Worm (Caenorhabditis elegans) whole organism, young adult: Measurements from ENCODE around the gene Y50D4B.1.
A peak's percentile ranks its signal among the peaks of the same experiment; 100 is the strongest.

ENCODE experiments used
- T26A5.8 ChIP-seq: sonication (generic microtip); optimal IDR thresholded peaks from 2 replicates; lab custom pipeline; 2016; ENCODE audit warnings: missing genetic modification characterization, missing compliant biosample characterization
- ama-1 ChIP-seq, 3 experiments: fragments of 150-350 bp in 1 of 3; sonication (generic microtip) in 2 of 3; optimal IDR thresholded peaks; 2 replicates each; lab custom pipeline; 2014 to 2018; ENCODE audit warnings: missing biosample characterization in 2 of 3, missing genetic modification characterization in 2 of 3, missing genetic modification reagents in 2 of 3
- athp-1 ChIP-seq: sonication (generic microtip); optimal IDR thresholded peaks from 2 replicates; lab custom pipeline; 2017; ENCODE audit warnings: mild to moderate bottlenecking, missing genetic modification characterization, missing compliant biosample characterization
- ceh-91 ChIP-seq: fragments of 200-800 bp; sonication (Bioruptor generic); IDR thresholded peaks from 2 replicates; pipeline ENCODE4 v1.3.6; 2022; ENCODE audit warnings: missing genetic modification reagents, missing genetic modification characterization, missing compliant biosample characterization
- dpl-1 ChIP-seq: fragments of 150-350 bp; optimal IDR thresholded peaks from 2 replicates; lab custom pipeline; 2014; ENCODE audit warnings: missing biosample characterization, missing genetic modification reagents, missing genetic modification characterization
- gei-17 ChIP-seq: fragments of 200-800 bp; sonication (Bioruptor generic); optimal IDR thresholded peaks from 2 replicates; lab custom pipeline; 2018; ENCODE audit warnings: mild to moderate bottlenecking, missing genetic modification characterization, missing compliant biosample characterization
- hlh-12 ChIP-seq: sonication (generic microtip); optimal IDR thresholded peaks from 2 replicates; lab custom pipeline; 2016; ENCODE audit warnings: missing genetic modification characterization, missing compliant biosample characterization
- lir-1 ChIP-seq: fragments of 200-800 bp; sonication (Bioruptor generic); conservative IDR thresholded peaks from 2 replicates; pipeline ENCODE4 v1.3.6; 2022; ENCODE audit warnings: missing genetic modification reagents, missing genetic modification characterization, missing compliant biosample characterization
- lsy-27 ChIP-seq: sonication (generic microtip); optimal IDR thresholded peaks from 2 replicates; lab custom pipeline; 2017; ENCODE audit warnings: missing genetic modification characterization, mild to moderate bottlenecking, missing compliant biosample characterization, antibody characterized with exemption, missing genotype, borderline replicate concordance; ENCODE audit not compliant: insufficient read depth
- madf-3 ChIP-seq: fragments of 200-800 bp; sonication (Bioruptor generic); IDR thresholded peaks from 2 replicates; pipeline ENCODE4 v1.3.6; 2022; ENCODE audit warnings: missing genetic modification reagents, missing genetic modification characterization, missing compliant biosample characterization
- nhr-120 ChIP-seq: fragments of 200-800 bp; sonication (Bioruptor generic); IDR thresholded peaks from 2 replicates; pipeline ENCODE4 v1.3.6; 2022; ENCODE audit warnings: missing genetic modification characterization, missing compliant biosample characterization
- nhr-90 ChIP-seq: sonication (generic microtip); optimal IDR thresholded peaks from 2 replicates; lab custom pipeline; 2016; ENCODE audit warnings: missing genotype, mild to moderate bottlenecking, missing genetic modification characterization, missing compliant biosample characterization
- sdz-38 ChIP-seq: sonication (generic microtip); optimal IDR thresholded peaks from 2 replicates; lab custom pipeline; 2016; ENCODE audit warnings: missing genotype, missing genetic modification characterization, missing compliant biosample characterization
- snpc-4 ChIP-seq, 5 experiments: fragments of 150-350 bp in 1 of 5; sonication (generic microtip) in 4 of 5; optimal IDR thresholded peaks; 2 replicates each; lab custom pipeline; 2014 to 2018; ENCODE audit warnings: missing genetic modification characterization in 5 of 5, missing biosample characterization in 3 of 5, antibody characterized with exemption in 2 of 5, mild to moderate bottlenecking in 2 of 5, missing compliant biosample characterization in 2 of 5, missing genotype in 2 of 5, moderate library complexity in 2 of 5, missing genetic modification reagents in 1 of 5

DNA sequence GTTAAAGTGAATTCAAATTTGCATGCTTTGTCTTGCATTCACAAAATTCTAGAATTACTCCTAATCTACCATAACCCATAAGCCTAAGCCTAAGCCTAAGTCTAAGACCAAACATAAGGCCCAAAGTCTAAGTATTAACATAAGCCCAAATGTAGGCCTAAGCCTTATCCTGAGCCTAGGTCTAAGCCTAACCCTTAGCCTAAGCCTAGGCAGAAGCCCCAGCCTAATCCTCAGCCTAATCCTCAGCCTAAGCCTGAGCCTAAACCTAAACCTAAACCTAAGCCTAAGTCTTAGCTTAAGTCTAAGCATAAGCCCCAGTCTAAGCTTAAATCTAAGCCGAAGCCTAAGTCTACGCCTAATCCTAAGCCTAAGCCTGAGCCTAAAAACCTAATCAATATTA, 57.8 kb downstream of the Y50D4B.1 start:
- TF ChIP-seq nhr-120 (GFP tag; lab: Robert Waterston, UW) (no peak), madf-3 (GFP tag; lab: Robert Waterston, UW) (0 out of 2 replicates have a peak, but pooled peaks have one; percentile 52), dpl-1 (GFP tag; lab: Kevin White, UChicago) (no peak), snpc-4 (GFP tag; optimal IDR thresholded peaks at IDR 0.05; lab: Kevin White, UChicago) (no peak), snpc-4 (tag; optimal IDR thresholded peaks at IDR 0.05; lab: Kevin White, UChicago) (no peak), sdz-38 (no peak), ama-1 (optimal IDR thresholded peaks at IDR 0.05; lab: Kevin White, UChicago) (no peak), ama-1 (GFP tag; optimal IDR thresholded peaks at IDR 0.05; lab: Kevin White, UChicago) (no peak), gei-17 (GFP tag; lab: Kevin White, UChicago) (no peak), T26A5.8 (tag; lab: Kevin White, UChicago) (no peak), lsy-27 (tag; lab: Kevin White, UChicago) (no peak), nhr-90 (tag; lab: Kevin White, UChicago) (no peak), athp-1 (tag; lab: Kevin White, UChicago) (no peak), ceh-91 (GFP tag; lab: Robert Waterston, UW) (no peak), hlh-12 (tag; lab: Kevin White, UChicago) (no peak), lir-1 (no peak)
